Worm (Caenorhabditis elegans): ENCODE measurements around the gene sma-2.

sma-2 gene

ce11 chrIII:8741276-8741860 lies 8.1 kb upstream of the sma-2 start, which contains the start of gene pdhk-2 (continued):
- TF ChIP-seq mel-28 (tag; optimal IDR thresholded peaks at IDR 0.05; ENCODE audit: borderline replicate concordance) (no peak), F37B4.10 (GFP tag; IDR thresholded peaks at IDR 0.05) (no peak), B0336.3 (GFP tag; IDR thresholded peaks at IDR 0.05) (peak; percentile 88), dpl-1 (GFP tag; optimal IDR thresholded peaks at IDR 0.05) (peak; percentile 96), ztf-25 (GFP tag; IDR thresholded peaks at IDR 0.05) (no peak), unc-130 (GFP tag; optimal IDR thresholded peaks at IDR 0.05) (peak; percentile 64), ets-4 (GFP tag; optimal IDR thresholded peaks at IDR 0.05) (peak; percentile 3), gei-17 (GFP tag; optimal IDR thresholded peaks at IDR 0.05) (peak; percentile 76), him-1 (tag; optimal IDR thresholded peaks at IDR 0.05) (peak; percentile 92), lir-1 (GFP tag; conservative IDR thresholded peaks at IDR 0.05) (peak; percentile 74), ekl-4 (GFP tag; IDR thresholded peaks at IDR 0.05) (peak; percentile 88), chd-7 (tag; optimal IDR thresholded peaks at IDR 0.05) (peak; percentile 69), Y53G8AR.9 (GFP tag; conservative IDR thresholded peaks at IDR 0.05) (peak; percentile 90), B0035.1 (tag; optimal IDR thresholded peaks at IDR 0.05) (peak; percentile 50), bed-1 (GFP tag; IDR thresholded peaks at IDR 0.05) (0 out of 2 replicates have a peak, but pooled peaks have one; percentile 21), pha-4 (tag; optimal IDR thresholded peaks at IDR 0.05) (peak; percentile 46), xnd-1 (tag; optimal IDR thresholded peaks at IDR 0.05) (peak; percentile 76), ztf-3 (GFP tag; optimal IDR thresholded peaks at IDR 0.05) (no peak), unc-62 (GFP tag; optimal IDR thresholded peaks at IDR 0.05) (no peak), ceh-100 (GFP tag; IDR thresholded peaks at IDR 0.05) (peak; percentile 64), lsl-1 (GFP tag; optimal IDR thresholded peaks at IDR 0.05) (peak; percentile 77), dpff-1 (tag; optimal IDR thresholded peaks at IDR 0.05) (no peak), rec-8 (tag; optimal IDR thresholded peaks at IDR 0.05) (no peak), B0019.2 (GFP tag; conservative IDR thresholded peaks at IDR 0.05) (no peak), snpc-4 (GFP tag; optimal IDR thresholded peaks at IDR 0.05) (no peak), snpc-4 (tag; optimal IDR thresholded peaks at IDR 0.05) (peak; percentile 62 to 78 (median 72)), somi-1 (GFP tag; optimal IDR thresholded peaks at IDR 0.05) (peak; percentile 82), C06A6.2 (GFP tag; conservative IDR thresholded peaks at IDR 0.05) (peak; percentile 71; the same call in 1 of the 2 replicates), tlf-1 (GFP tag; optimal IDR thresholded peaks at IDR 0.05) (peak; percentile 88), D2030.7 (GFP tag; IDR thresholded peaks at IDR 0.05) (peak; percentile 74), madf-8 (GFP tag; conservative IDR thresholded peaks at IDR 0.05) (peak; percentile 73), lin-40 (tag; optimal IDR thresholded peaks at IDR 0.05) (peak; percentile 94), lin-54 (GFP tag; optimal IDR thresholded peaks at IDR 0.05) (peak; percentile 99), nhr-90 (tag; optimal IDR thresholded peaks at IDR 0.05) (peak; percentile 25), snpc-1.3 (tag; optimal IDR thresholded peaks at IDR 0.05; ENCODE audit: insufficient read depth) (peak; percentile 32), madf-10 (tag; optimal IDR thresholded peaks at IDR 0.05) (peak; percentile 70), ztf-18 (tag; optimal IDR thresholded peaks at IDR 0.05) (peak; percentile 99), F49E8.2 (tag; optimal IDR thresholded peaks at IDR 0.05; ENCODE audit: insufficient read depth) (peak; percentile 70), mes-4 (tag; optimal IDR thresholded peaks at IDR 0.05) (peak; percentile 15), pbrm-1 (GFP tag; IDR thresholded peaks at IDR 0.05) (peak; percentile 89), B0261.1 (tag; optimal IDR thresholded peaks at IDR 0.05) (peak; percentile 18), F23B12.7 (tag; optimal IDR thresholded peaks at IDR 0.05; ENCODE audit: insufficient read depth) (peak; percentile 82), repo-1 (tag; optimal IDR thresholded peaks at IDR 0.05) (peak; percentile 87), cebp-1 (GFP tag; IDR thresholded peaks at IDR 0.05) (peak; percentile 72; the same call in 1 of the 2 replicates), cebp-1 (tag; optimal IDR thresholded peaks at IDR 0.05) (peak; percentile 91), nfyb-1 (GFP tag; IDR thresholded peaks at IDR 0.05) (peak; percentile 82)

Measured in whole organism, young adult.